Worm (Caenorhabditis elegans) whole organism, L2 larva: ENCODE measurements around the gene R144.13.
A peak's percentile ranks its signal among the peaks of the same experiment; 100 is the strongest.

ENCODE experiments used
- C34F6.9 ChIP-seq: fragments of 150-350 bp; optimal IDR thresholded peaks from 2 replicates; lab custom pipeline; 2014; ENCODE audit warnings: missing biosample characterization, missing genetic modification characterization
- F13H6.1 ChIP-seq: sonication (generic microtip); optimal IDR thresholded peaks from 2 replicates; lab custom pipeline; 2016; ENCODE audit warnings: missing genetic modification characterization, missing compliant biosample characterization
- R02D3.7 ChIP-seq: fragments of 150-350 bp; optimal IDR thresholded peaks from 2 replicates; lab custom pipeline; 2014; ENCODE audit warnings: missing biosample characterization, missing genetic modification characterization
- Y55F3AM.14 ChIP-seq: fragments of 200-800 bp; sonication (Bioruptor generic); optimal IDR thresholded peaks from 2 replicates; lab custom pipeline; 2018; ENCODE audit warnings: mild to moderate bottlenecking, missing genetic modification characterization, missing compliant biosample characterization
- ZK546.5 ChIP-seq: sonication (generic microtip); optimal IDR thresholded peaks from 2 replicates; lab custom pipeline; 2017; ENCODE audit warnings: missing biosample characterization, missing genetic modification characterization
- alr-1 ChIP-seq: fragments of 150-350 bp; optimal IDR thresholded peaks from 2 replicates; lab custom pipeline; 2014; ENCODE audit warnings: missing biosample characterization, missing genetic modification characterization
- aly-2 ChIP-seq: fragments of 150-350 bp; optimal IDR thresholded peaks from 2 replicates; lab custom pipeline; 2014; ENCODE audit warnings: missing biosample characterization, missing genetic modification characterization
- ama-1 ChIP-seq: fragments of 150-350 bp; optimal IDR thresholded peaks from 2 replicates; lab custom pipeline; 2018; ENCODE audit warnings: inconsistent platforms
- blmp-1 ChIP-seq: sonication (generic microtip); optimal IDR thresholded peaks from 2 replicates; lab custom pipeline; 2017; ENCODE audit warnings: missing genetic modification characterization, mild to moderate bottlenecking, missing compliant biosample characterization, antibody characterized with exemption, moderate library complexity; ENCODE audit not compliant: insufficient read depth
- ceh-16 ChIP-seq: fragments of 150-350 bp; optimal IDR thresholded peaks from 2 replicates; lab custom pipeline; 2014; ENCODE audit warnings: missing biosample characterization, missing genetic modification characterization
- ceh-82 ChIP-seq: fragments of 150-350 bp; optimal IDR thresholded peaks from 2 replicates; lab custom pipeline; 2014; ENCODE audit warnings: missing biosample characterization, missing genetic modification characterization
- crh-2 ChIP-seq: sonication (generic microtip); optimal IDR thresholded peaks from 2 replicates; lab custom pipeline; 2017; ENCODE audit warnings: missing biosample characterization, missing genetic modification characterization
- dmd-4 ChIP-seq: sonication (generic microtip); optimal IDR thresholded peaks from 2 replicates; lab custom pipeline; 2017; ENCODE audit warnings: missing biosample characterization, missing genetic modification characterization
- egl-27 ChIP-seq: sonication (generic microtip); optimal IDR thresholded peaks from 3 replicates; lab custom pipeline; 2017; ENCODE audit warnings: missing biosample characterization, missing genetic modification reagents, missing genetic modification characterization
- elt-1 ChIP-seq: fragments of 150-350 bp; optimal IDR thresholded peaks from 2 replicates; lab custom pipeline; 2014; ENCODE audit warnings: missing biosample characterization, missing genetic modification characterization
- elt-3 ChIP-seq: sonication (generic microtip); optimal IDR thresholded peaks from 2 replicates; lab custom pipeline; 2017; ENCODE audit warnings: missing biosample characterization, missing genetic modification characterization
- fos-1 ChIP-seq: fragments of 150-350 bp; optimal IDR thresholded peaks from 2 replicates; lab custom pipeline; 2014; ENCODE audit warnings: missing biosample characterization, missing genetic modification characterization
- gmeb-1 ChIP-seq: fragments of 150-350 bp; optimal IDR thresholded peaks from 2 replicates; lab custom pipeline; 2014; ENCODE audit warnings: missing biosample characterization, missing genetic modification characterization
- lin-11 ChIP-seq: fragments of 150-350 bp; sonication (generic microtip); optimal IDR thresholded peaks from 2 replicates; lab custom pipeline; 2014; ENCODE audit warnings: missing biosample characterization, missing genetic modification characterization, inconsistent platforms, mixed read lengths
- lin-13 ChIP-seq: fragments of 150-350 bp; optimal IDR thresholded peaks from 2 replicates; lab custom pipeline; 2014; ENCODE audit warnings: missing biosample characterization, missing genetic modification reagents, missing genetic modification characterization
- lin-39 ChIP-seq: fragments of 150-350 bp; optimal IDR thresholded peaks from 2 replicates; lab custom pipeline; 2014; ENCODE audit warnings: missing biosample characterization, missing genetic modification reagents, missing genetic modification characterization
- lsy-2 ChIP-seq, 2 experiments: fragments of 150-350 bp in 1 of 2; sonication (generic microtip) in 1 of 2; optimal IDR thresholded peaks; 2 replicates each; lab custom pipeline; 2014 to 2017; ENCODE audit warnings: missing biosample characterization in 2 of 2, missing genetic modification characterization in 2 of 2
- mab-5 ChIP-seq: fragments of 150-350 bp; optimal IDR thresholded peaks from 2 replicates; lab custom pipeline; 2014; ENCODE audit warnings: missing biosample characterization, missing genetic modification characterization
- mbf-1 ChIP-seq: sonication (generic microtip); optimal IDR thresholded peaks from 2 replicates; lab custom pipeline; 2017; ENCODE audit warnings: missing biosample characterization, missing genetic modification characterization
- mdl-1 ChIP-seq, 2 experiments: fragments of 150-350 bp in 1 of 2; sonication (generic microtip) in 1 of 2; optimal IDR thresholded peaks; 2 replicates each; lab custom pipeline; 2017; ENCODE audit warnings: missing biosample characterization in 2 of 2, missing genetic modification characterization in 2 of 2
- nhr-10 ChIP-seq: sonication (generic microtip); optimal IDR thresholded peaks from 2 replicates; lab custom pipeline; 2017; ENCODE audit warnings: missing biosample characterization, missing genetic modification characterization
- nhr-11 ChIP-seq: fragments of 150-350 bp; optimal IDR thresholded peaks from 2 replicates; lab custom pipeline; 2014; ENCODE audit warnings: missing biosample characterization, missing genetic modification characterization
- nhr-12 ChIP-seq: fragments of 150-350 bp; optimal IDR thresholded peaks from 2 replicates; lab custom pipeline; 2014; ENCODE audit warnings: missing biosample characterization, missing genetic modification characterization
- nhr-129 ChIP-seq: fragments of 150-350 bp; optimal IDR thresholded peaks from 2 replicates; lab custom pipeline; 2014; ENCODE audit warnings: missing biosample characterization, missing genetic modification characterization
- nhr-21 ChIP-seq: fragments of 150-350 bp; optimal IDR thresholded peaks from 2 replicates; lab custom pipeline; 2014; ENCODE audit warnings: missing biosample characterization, missing genetic modification characterization
- nhr-23 ChIP-seq: fragments of 150-350 bp; optimal IDR thresholded peaks from 2 replicates; lab custom pipeline; 2014; ENCODE audit warnings: missing biosample characterization, missing genetic modification reagents, missing genetic modification characterization
- nhr-237 ChIP-seq: fragments of 150-350 bp; optimal IDR thresholded peaks from 2 replicates; lab custom pipeline; 2014; ENCODE audit warnings: missing biosample characterization, missing genetic modification characterization
- nhr-25 ChIP-seq: fragments of 150-350 bp; sonication (generic microtip); optimal IDR thresholded peaks from 3 replicates; lab custom pipeline; 2014; ENCODE audit warnings: missing biosample characterization, missing genetic modification characterization
- nhr-6 ChIP-seq: fragments of 150-350 bp; optimal IDR thresholded peaks from 2 replicates; lab custom pipeline; 2014; ENCODE audit warnings: missing biosample characterization, missing genetic modification characterization
- nhr-77 ChIP-seq: fragments of 150-350 bp; optimal IDR thresholded peaks from 2 replicates; lab custom pipeline; 2014; ENCODE audit warnings: missing biosample characterization, missing genetic modification characterization
- peb-1 ChIP-seq: fragments of 150-350 bp; optimal IDR thresholded peaks from 2 replicates; lab custom pipeline; 2014; ENCODE audit warnings: missing biosample characterization, missing genetic modification characterization
- sem-4 ChIP-seq: fragments of 150-350 bp; optimal IDR thresholded peaks from 2 replicates; lab custom pipeline; 2014; ENCODE audit warnings: missing biosample characterization, missing genetic modification reagents, missing genetic modification characterization
- skn-1 ChIP-seq: sonication (generic microtip); optimal IDR thresholded peaks from 2 replicates; lab custom pipeline; 2017; ENCODE audit warnings: missing biosample characterization, missing genetic modification characterization
- sma-3 ChIP-seq: sonication (generic microtip); optimal IDR thresholded peaks from 2 replicates; lab custom pipeline; 2016; ENCODE audit warnings: missing genetic modification reagents, missing genetic modification characterization, missing compliant biosample characterization
- sma-9 ChIP-seq, 2 experiments: fragments of 150-350 bp in 1 of 2; sonication (generic microtip) in 1 of 2; optimal IDR thresholded peaks; 2 replicates each; lab custom pipeline; 2014 to 2016; ENCODE audit warnings: missing genetic modification characterization in 2 of 2, mild to moderate bottlenecking in 1 of 2, missing biosample characterization in 1 of 2, missing compliant biosample characterization in 1 of 2, missing genetic modification reagents in 1 of 2, moderate library complexity in 1 of 2
- snpc-4 ChIP-seq: fragments of 150-350 bp; optimal IDR thresholded peaks from 2 replicates; lab custom pipeline; 2014; ENCODE audit warnings: missing biosample characterization, missing genetic modification characterization
- unc-39 ChIP-seq: fragments of 150-350 bp; optimal IDR thresholded peaks from 2 replicates; lab custom pipeline; 2014; ENCODE audit warnings: missing biosample characterization, missing genetic modification characterization
- unc-55 ChIP-seq: fragments of 150-350 bp; sonication (generic microtip); optimal IDR thresholded peaks from 3 replicates; lab custom pipeline; 2014; ENCODE audit warnings: missing biosample characterization, missing genetic modification reagents, missing genetic modification characterization
- unc-62 ChIP-seq: fragments of 150-350 bp; optimal IDR thresholded peaks from 2 replicates; lab custom pipeline; 2014; ENCODE audit warnings: missing biosample characterization, missing genetic modification reagents, missing genetic modification characterization
- zag-1 ChIP-seq: fragments of 150-350 bp; optimal IDR thresholded peaks from 2 replicates; lab custom pipeline; 2014; ENCODE audit warnings: missing biosample characterization, missing genetic modification characterization
- ztf-1 ChIP-seq: fragments of 200-800 bp; sonication (Bioruptor generic); conservative IDR thresholded peaks from 2 replicates; pipeline ENCODE4 v1.3.6; 2022; ENCODE audit warnings: missing genetic modification characterization, missing compliant biosample characterization
- ztf-11 ChIP-seq: sonication (generic microtip); optimal IDR thresholded peaks from 2 replicates; lab custom pipeline; 2017; ENCODE audit warnings: missing biosample characterization, missing genetic modification characterization
- ztf-4 ChIP-seq: fragments of 150-350 bp; optimal IDR thresholded peaks from 2 replicates; lab custom pipeline; 2014; ENCODE audit warnings: missing biosample characterization, missing genetic modification characterization

R144.13 gene

ce11 chrIII:5025136-5025629, 2.1 kb downstream of the R144.13 start:
- TF ChIP-seq zag-1 (tag; lab: Kevin White, UChicago) (no peak), lin-13 (GFP tag; lab: Kevin White, UChicago) (peak; percentile 19), egl-27 (tag; lab: Kevin White, UChicago) (no peak), nhr-21 (tag; lab: Kevin White, UChicago) (peak; percentile 2), peb-1 (tag; lab: Kevin White, UChicago) (no peak), skn-1 (tag; lab: Kevin White, UChicago) (no peak), mdl-1 (tag; optimal IDR thresholded peaks at IDR 0.05; lab: Kevin White, UChicago) (no peak), nhr-10 (tag; lab: Kevin White, UChicago) (no peak), ztf-11 (tag; lab: Kevin White, UChicago) (no peak), unc-62 (no peak), ztf-4 (tag; lab: Kevin White, UChicago) (peak; percentile 79), alr-1 (tag; lab: Kevin White, UChicago) (no peak), C34F6.9 (tag; lab: Kevin White, UChicago) (peak; percentile 25), sma-3 (GFP tag; lab: Kevin White, UChicago) (peak; percentile 44), ZK546.5 (tag; lab: Kevin White, UChicago) (no peak), snpc-4 (tag; lab: Kevin White, UChicago) (no peak), nhr-11 (no peak), crh-2 (peak; percentile 26), elt-1 (tag; lab: Kevin White, UChicago) (no peak), dmd-4 (no peak), nhr-77 (tag; lab: Kevin White, UChicago) (no peak), R02D3.7 (tag; lab: Kevin White, UChicago) (no peak), lin-39 (tag; lab: Kevin White, UChicago) (no peak), ceh-82 (tag; lab: Kevin White, UChicago) (no peak), nhr-6 (no peak), elt-3 (no peak), mab-5 (tag; lab: Kevin White, UChicago) (no peak), nhr-23 (tag; lab: Kevin White, UChicago) (no peak), blmp-1 (tag; lab: Kevin White, UChicago) (no peak), sma-9 (GFP tag; optimal IDR thresholded peaks at IDR 0.05; lab: Kevin White, UChicago) (no peak), sma-9 (tag; optimal IDR thresholded peaks at IDR 0.05; lab: Kevin White, UChicago) (no peak), lin-11 (tag; lab: Kevin White, UChicago) (no peak), F13H6.1 (tag; lab: Kevin White, UChicago) (peak; percentile 7), Y55F3AM.14 (GFP tag; lab: Kevin White, UChicago) (peak; percentile 7), nhr-237 (tag; lab: Kevin White, UChicago) (no peak), ama-1 (lab: Kevin White, UChicago) (peak; percentile 83), lsy-2 (tag; optimal IDR thresholded peaks at IDR 0.05; lab: Kevin White, UChicago) (peak in 1 of 2 experiments; percentile 60), mbf-1 (tag; lab: Kevin White, UChicago) (no peak), nhr-12 (tag; lab: Kevin White, UChicago) (no peak), unc-39 (tag; lab: Kevin White, UChicago) (no peak), unc-55 (GFP tag; lab: Kevin White, UChicago) (no peak), aly-2 (tag; lab: Kevin White, UChicago) (no peak), nhr-25 (tag; lab: Kevin White, UChicago) (no peak), ceh-16 (tag; lab: Kevin White, UChicago) (no peak), ztf-1 (GFP tag; lab: Robert Waterston, UW) (peak; percentile 93), nhr-129 (tag; lab: Kevin White, UChicago) (no peak), fos-1 (tag; lab: Kevin White, UChicago) (no peak), sem-4 (tag; lab: Kevin White, UChicago) (peak; percentile 47), gmeb-1 (tag; lab: Kevin White, UChicago) (peak; percentile 28)
- TF ChIP-seq, all 48 proteins: peak for 13
